Fruit fly (Drosophila melanogaster) whole organism, embryonic: ENCODE measurements around the gene dati.

ENCODE experiments used
- Awh ChIP-seq: fragments of 200-800 bp; sonication (Bioruptor generic); IDR thresholded peaks from 2 replicates; pipeline ENCODE4, ENCODE4 v1.3.6; 2022; ENCODE audit warnings: missing biosample characterization, missing genetic modification characterization
- CG11093 ChIP-seq: fragments of 200-800 bp; sonication (Bioruptor generic); IDR thresholded peaks from 3 replicates; pipeline ENCODE4 v1.3.6; 2022; ENCODE audit warnings: missing biosample characterization, missing genetic modification characterization
- CG11247 ChIP-seq: fragments of 200-800 bp; sonication (Bioruptor generic); IDR thresholded peaks from 2 replicates; pipeline ENCODE4 v1.3.6; 2022; ENCODE audit warnings: missing biosample characterization, missing genetic modification characterization
- CG11560 ChIP-seq: fragments of 200-800 bp; sonication (Bioruptor generic); IDR thresholded peaks from 3 replicates; pipeline ENCODE4 v1.3.6; 2022; ENCODE audit warnings: missing biosample characterization, missing genetic modification characterization
- CG1233 ChIP-seq: fragments of 200-800 bp; sonication (Bioruptor generic); optimal IDR thresholded peaks from 4 replicates; lab custom pipeline; 2018; ENCODE audit warnings: missing biosample characterization, mild to moderate bottlenecking, missing genetic modification characterization
- CG12391 ChIP-seq: fragments of 200-800 bp; sonication (Bioruptor generic); optimal IDR thresholded peaks from 3 replicates; lab custom pipeline; 2018; ENCODE audit warnings: missing biosample characterization, mild to moderate bottlenecking, missing genetic modification characterization, moderate library complexity
- CG13424 ChIP-seq: fragments of 200-800 bp; sonication (Bioruptor generic); optimal IDR thresholded peaks from 2 replicates; lab custom pipeline; 2019; ENCODE audit warnings: missing biosample characterization, mild to moderate bottlenecking, missing genetic modification characterization, moderate library complexity
- CG16813 ChIP-seq: fragments of 200-800 bp; sonication (Bioruptor generic); IDR thresholded peaks from 3 replicates; pipeline ENCODE4 v1.3.6; 2022; ENCODE audit warnings: missing biosample characterization, missing genetic modification characterization; ENCODE audit not compliant: partially characterized antibody
- CG17186 ChIP-seq: fragments of 200-800 bp; sonication (Bioruptor generic); optimal IDR thresholded peaks from 3 replicates; lab custom pipeline; 2017; ENCODE audit warnings: missing biosample characterization, missing genetic modification reagents, missing genetic modification characterization
- CG17361 ChIP-seq: fragments of 200-800 bp; sonication (Bioruptor generic); IDR thresholded peaks from 3 replicates; pipeline ENCODE4 v1.3.6; 2022; ENCODE audit warnings: missing biosample characterization, missing genetic modification characterization
- CG18011 ChIP-seq: fragments of 200-800 bp; sonication (Bioruptor generic); optimal IDR thresholded peaks from 2 replicates; lab custom pipeline; 2017; ENCODE audit warnings: missing biosample characterization, missing genetic modification characterization, mild to moderate bottlenecking, moderate library complexity, missing genotype
- CG2199 ChIP-seq: fragments of 200-800 bp; sonication (Bioruptor generic); IDR thresholded peaks from 3 replicates; pipeline ENCODE4 v1.3.6; 2022; ENCODE audit warnings: missing biosample characterization, missing genetic modification characterization
- CG2678 ChIP-seq: fragments of 200-800 bp; sonication (Bioruptor generic); optimal IDR thresholded peaks from 3 replicates; lab custom pipeline; 2019; ENCODE audit warnings: missing biosample characterization, mild to moderate bottlenecking, missing genetic modification characterization, moderate library complexity
- CG2712 ChIP-seq: fragments of 200-800 bp; optimal IDR thresholded peaks from 3 replicates; lab custom pipeline; 2019; ENCODE audit warnings: missing biosample characterization, mild to moderate bottlenecking, missing genetic modification characterization, moderate library complexity
- CG34224 ChIP-seq: fragments of 200-800 bp; sonication (Bioruptor generic); IDR thresholded peaks from 3 replicates; pipeline ENCODE4 v1.3.6; 2022; ENCODE audit warnings: missing biosample characterization, missing genetic modification characterization; ENCODE audit not compliant: partially characterized antibody
- CG4282 ChIP-seq: fragments of 200-800 bp; sonication (Bioruptor generic); optimal IDR thresholded peaks from 2 replicates; lab custom pipeline; 2016; ENCODE audit warnings: missing biosample characterization, missing genetic modification characterization
- CG7745 ChIP-seq: fragments of 200-800 bp; sonication (Bioruptor generic); optimal IDR thresholded peaks from 2 replicates; lab custom pipeline; 2018; ENCODE audit warnings: missing biosample characterization, mild to moderate bottlenecking, missing genetic modification characterization, moderate library complexity
- CG8388 ChIP-seq: fragments of 200-800 bp; sonication (Bioruptor generic); optimal IDR thresholded peaks from 2 replicates; lab custom pipeline; 2019; ENCODE audit warnings: missing biosample characterization, mild to moderate bottlenecking, missing genetic modification characterization, moderate library complexity
- CG9876 ChIP-seq: fragments of 200-800 bp; sonication (Bioruptor generic); optimal IDR thresholded peaks from 2 replicates; lab custom pipeline; 2016; ENCODE audit warnings: missing biosample characterization, missing genetic modification characterization
- CoRest ChIP-seq: fragments of 200-800 bp; sonication (Bioruptor generic); optimal IDR thresholded peaks from 3 replicates; lab custom pipeline; 2018; ENCODE audit warnings: missing biosample characterization, mild to moderate bottlenecking, missing genetic modification characterization, moderate library complexity
- Dll ChIP-seq: fragments of 200-800 bp; sonication (Bioruptor generic); IDR thresholded peaks from 4 replicates; pipeline ENCODE4 v1.3.6; 2022; ENCODE audit warnings: missing biosample characterization, missing genetic modification characterization; ENCODE audit not compliant: partially characterized antibody
- Fer2 ChIP-seq: fragments of 200-800 bp; sonication (Bioruptor generic); optimal IDR thresholded peaks from 2 replicates; lab custom pipeline; 2018; ENCODE audit warnings: missing biosample characterization, mild to moderate bottlenecking, missing genetic modification characterization, moderate library complexity
- Hey ChIP-seq: fragments of 200-800 bp; sonication (Bioruptor generic); optimal IDR thresholded peaks from 3 replicates; lab custom pipeline; 2018; ENCODE audit warnings: missing biosample characterization, mild to moderate bottlenecking, missing genetic modification characterization
- NFAT ChIP-seq: fragments of 200-800 bp; sonication (Bioruptor generic); IDR thresholded peaks from 2 replicates; pipeline ENCODE4 v1.3.6; 2022; ENCODE audit warnings: missing biosample characterization, missing genetic modification characterization
- NK7.1 ChIP-seq: fragments of 200-800 bp; sonication (Bioruptor generic); optimal IDR thresholded peaks from 3 replicates; lab custom pipeline; 2016; ENCODE audit warnings: missing biosample characterization, missing genetic modification characterization
- Pdp1 ChIP-seq, 2 experiments: fragments of 200-800 bp; sonication (Bioruptor generic); optimal IDR thresholded peaks; 3 replicates each; lab custom pipeline; 2016; ENCODE audit warnings: missing biosample characterization in 2 of 2, missing genetic modification characterization in 2 of 2, mild to moderate bottlenecking in 1 of 2, moderate library complexity in 1 of 2
- Sin3A ChIP-seq: fragments of >200 bp; optimal IDR thresholded peaks from 2 replicates; lab custom pipeline; 2018
- TFAM ChIP-seq: fragments of 200-800 bp; sonication (Bioruptor generic); optimal IDR thresholded peaks from 2 replicates; lab custom pipeline; 2017; ENCODE audit warnings: missing biosample characterization, missing genetic modification characterization, inconsistent platforms
- Tbp ChIP-seq: fragments of >200 bp; optimal IDR thresholded peaks from 2 replicates; lab custom pipeline; 2018; ENCODE audit warnings: missing biosample characterization, missing genetic modification characterization
- Usf ChIP-seq: fragments of 200-800 bp; sonication (Bioruptor generic); optimal IDR thresholded peaks from 2 replicates; lab custom pipeline; 2017; ENCODE audit warnings: missing genotype, missing biosample characterization, missing genetic modification characterization
- YL-1 ChIP-seq: fragments of 200-800 bp; sonication (Bioruptor generic); optimal IDR thresholded peaks from 3 replicates; lab custom pipeline; 2017; ENCODE audit warnings: missing biosample characterization, mild to moderate bottlenecking, missing genetic modification characterization
- crc ChIP-seq: fragments of 200-800 bp; sonication (Bioruptor generic); optimal IDR thresholded peaks from 2 replicates; lab custom pipeline; 2016; ENCODE audit warnings: missing biosample characterization, missing genetic modification characterization
- crp ChIP-seq, 2 experiments: fragments of 200-800 bp; sonication (Bioruptor generic); optimal IDR thresholded peaks; 2 replicates in 1 of 2; 3 replicates in 1 of 2; lab custom pipeline; 2017; ENCODE audit warnings: missing biosample characterization in 2 of 2, missing genetic modification characterization in 2 of 2, mild to moderate bottlenecking in 1 of 2, moderate library complexity in 1 of 2
- da ChIP-seq: fragments of 200-800 bp; sonication (Bioruptor generic); optimal IDR thresholded peaks from 2 replicates; lab custom pipeline; 2016; ENCODE audit warnings: missing biosample characterization, missing genetic modification characterization
- disco-r ChIP-seq: fragments of 200-800 bp; sonication (Bioruptor generic); optimal IDR thresholded peaks from 2 replicates; lab custom pipeline; 2016; ENCODE audit warnings: missing biosample characterization, missing genetic modification characterization
- emc ChIP-seq: fragments of 200-800 bp; sonication (Bioruptor generic); optimal IDR thresholded peaks from 2 replicates; lab custom pipeline; 2016; ENCODE audit warnings: missing biosample characterization, missing genetic modification characterization
- gcm ChIP-seq: fragments of 200-800 bp; sonication (Bioruptor generic); optimal IDR thresholded peaks from 2 replicates; lab custom pipeline; 2019; ENCODE audit warnings: missing biosample characterization, mild to moderate bottlenecking, missing genetic modification characterization, moderate library complexity
- gsb ChIP-seq: fragments of 200-800 bp; sonication (Bioruptor generic); IDR thresholded peaks from 2 replicates; pipeline ENCODE4 v1.3.6; 2022; ENCODE audit warnings: missing biosample characterization, missing genetic modification characterization
- ham ChIP-seq: fragments of 200-800 bp; sonication (Bioruptor generic); IDR thresholded peaks from 2 replicates; pipeline ENCODE4 v1.3.6; 2022; ENCODE audit warnings: missing biosample characterization, missing genetic modification characterization
- hb ChIP-seq: fragments of 200-800 bp; sonication (Bioruptor generic); IDR thresholded peaks from 3 replicates; pipeline ENCODE4 v1.3.6; 2022; ENCODE audit warnings: missing biosample characterization, missing genetic modification characterization; ENCODE audit not compliant: partially characterized antibody
- lov ChIP-seq, 2 experiments: fragments of 200-800 bp in 1 of 2; fragments of >200 bp in 1 of 2; sonication (Bioruptor generic) in 1 of 2; IDR thresholded peaks in 1 of 2; optimal IDR thresholded peaks in 1 of 2; 2 replicates in 1 of 2; 3 replicates in 1 of 2; pipeline versions ENCODE4 v1.3.6 to Lab custom; 2017 to 2022; ENCODE audit warnings: missing biosample characterization in 1 of 2, missing genetic modification characterization in 1 of 2
- org-1 ChIP-seq: fragments of 200-800 bp; sonication (Bioruptor generic); optimal IDR thresholded peaks from 2 replicates; lab custom pipeline; 2017; ENCODE audit warnings: missing biosample characterization, missing genetic modification characterization
- pan ChIP-seq, 4 experiments: fragments of >200 bp in 3 of 4; fragments of 200-800 bp in 1 of 4; sonication (Bioruptor generic) in 1 of 4; optimal IDR thresholded peaks in 3 of 4; IDR thresholded peaks in 1 of 4; 2 replicates each; pipeline versions ENCODE4 v1.3.6 to Lab custom; 2017 to 2022; ENCODE audit warnings: missing biosample characterization in 2 of 4, missing genetic modification characterization in 2 of 4, mixed read lengths in 1 of 4
- pb ChIP-seq: fragments of 200-800 bp; sonication (Bioruptor generic); optimal IDR thresholded peaks from 3 replicates; lab custom pipeline; 2016; ENCODE audit warnings: missing biosample characterization, missing genetic modification characterization
- pita ChIP-seq: fragments of 200-800 bp; sonication (Bioruptor generic); optimal IDR thresholded peaks from 2 replicates; lab custom pipeline; 2017; ENCODE audit warnings: missing biosample characterization, mild to moderate bottlenecking, missing genetic modification characterization
- sr ChIP-seq: fragments of 200-800 bp; sonication (Bioruptor generic); IDR thresholded peaks from 3 replicates; pipeline ENCODE4 v1.3.6; 2022; ENCODE audit warnings: missing biosample characterization, missing genetic modification characterization
- ttk ChIP-seq: fragments of 200-800 bp; sonication (Bioruptor generic); IDR thresholded peaks from 2 replicates; pipeline ENCODE4 v2.1.2; 2022; ENCODE audit warnings: missing biosample characterization, missing genetic modification characterization
- zen ChIP-seq: fragments of 200-800 bp; sonication (Bioruptor generic); optimal IDR thresholded peaks from 3 replicates; lab custom pipeline; 2018; ENCODE audit warnings: missing biosample characterization, mild to moderate bottlenecking, missing genetic modification characterization, moderate library complexity

The dati gene

DNA sequence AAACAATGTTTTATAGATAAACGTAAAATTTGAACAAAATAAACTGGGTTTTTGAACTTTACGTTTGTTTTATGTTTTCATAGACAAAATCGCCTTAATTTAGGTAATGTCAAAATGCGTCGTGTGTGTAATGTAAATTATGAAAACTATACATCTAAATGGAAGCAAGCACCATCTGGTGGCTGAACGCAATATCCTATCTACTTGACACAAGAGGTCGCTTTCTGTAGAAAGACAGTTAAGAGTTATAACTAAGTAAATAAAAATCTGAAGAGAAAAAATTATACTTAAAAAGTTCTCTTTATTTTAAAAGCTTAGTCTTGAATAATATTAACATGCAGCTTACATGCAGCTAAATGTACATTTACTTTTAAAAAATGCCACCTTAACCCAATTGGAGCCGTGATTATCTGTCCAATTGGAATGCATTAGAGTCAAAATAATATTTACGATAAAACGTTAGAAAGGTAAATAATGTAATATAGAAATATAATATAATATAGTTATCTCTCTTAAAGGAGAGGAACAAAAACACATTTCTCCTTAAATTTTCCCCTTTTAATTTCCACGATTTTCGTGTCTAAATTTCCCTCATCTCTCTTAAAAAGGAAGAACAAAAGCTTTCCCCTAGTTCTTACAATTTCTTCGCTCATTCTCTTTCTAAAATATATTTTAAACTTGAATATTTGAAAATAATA, 29.4 kb upstream of the dati start (continued):
- TF ChIP-seq CG2199 (GFP tag; lab: Robert Waterston, UW): peak; percentile 99
- peak; percentile 89 for TF ChIP-seq emc (GFP tag; lab: Kevin White, UChicago)
- TF ChIP-seq sr (GFP tag; lab: Robert Waterston, UW): no peak
- peak; percentile 90 for TF ChIP-seq CoRest (tag; lab: Kevin White, UChicago)
- TF ChIP-seq Dll: no peak
- no peak for TF ChIP-seq CG11560
- no peak; the same call in 1 of the 2 replicates for TF ChIP-seq NFAT (GFP tag; lab: Robert Waterston, UW)
- no peak for TF ChIP-seq pan (optimal IDR thresholded peaks at IDR 0.05; lab: Kevin White, UChicago)
- TF ChIP-seq pan (GFP tag; optimal IDR thresholded peaks at IDR 0.05 in 1 of 2, IDR thresholded peaks at IDR 0.05 in 1 of 2): peak in 1 of 2 experiments; percentile 91
- TF ChIP-seq Tbp: no peak
- no peak for TF ChIP-seq Sin3A (lab: Kevin White, UChicago)
- TF ChIP-seq org-1 (GFP tag; lab: Kevin White, UChicago): peak; percentile 69
- no peak; the same call in 1 of the 2 replicates for TF ChIP-seq ham (GFP tag; lab: Robert Waterston, UW)
- no peak for TF ChIP-seq hb (GFP tag; lab: Robert Waterston, UW)
- no peak for TF ChIP-seq lov (optimal IDR thresholded peaks at IDR 0.05; lab: Kevin White, UChicago)
- TF ChIP-seq lov (GFP tag; IDR thresholded peaks at IDR 0.05; lab: Robert Waterston, UW): no peak; the same call in 2 of the 3 replicates
- peak; percentile 74 for TF ChIP-seq CG18011 (GFP tag; lab: Kevin White, UChicago)
- no peak for TF ChIP-seq CG2678 (tag; lab: Kevin White, UChicago)
- peak; percentile 86 for TF ChIP-seq Fer2 (tag; lab: Kevin White, UChicago)
- TF ChIP-seq zen (tag; lab: Kevin White, UChicago): peak; percentile 95
- TF ChIP-seq crc (GFP tag; lab: Kevin White, UChicago): peak; percentile 82
- peak; percentile 84 for TF ChIP-seq CG12391
- peak; percentile 88 for TF ChIP-seq NK7.1 (GFP tag; lab: Kevin White, UChicago)
- TF ChIP-seq CG17186 (GFP tag; lab: Kevin White, UChicago): peak; percentile 58
- no peak; the same call in 1 of the 2 replicates for TF ChIP-seq ttk (GFP tag; lab: Robert Waterston, UW)
- TF ChIP-seq crp (GFP tag; optimal IDR thresholded peaks at IDR 0.05; lab: Kevin White, UChicago): peak in 1 of 2 experiments; percentile 50
- TF ChIP-seq da (GFP tag; lab: Kevin White, UChicago): peak; percentile 86
- peak; percentile 65 for TF ChIP-seq Usf (GFP tag; lab: Kevin White, UChicago)
- TF ChIP-seq CG11247: no peak; the same call in 1 of the 2 replicates
- TF ChIP-seq CG7745: no peak
- no peak for TF ChIP-seq CG34224 (GFP tag; lab: Robert Waterston, UW)
- no peak; the same call in 1 of the 2 replicates for TF ChIP-seq gsb (GFP tag; lab: Robert Waterston, UW)
- peak; percentile 63 for TF ChIP-seq pita (GFP tag; lab: Kevin White, UChicago)
- TF ChIP-seq CG9876 (GFP tag; lab: Kevin White, UChicago): peak; percentile 94
- TF ChIP-seq Hey (tag; lab: Kevin White, UChicago): no peak
- TF ChIP-seq gcm (GFP tag; lab: Kevin White, UChicago): peak; percentile 86
- TF ChIP-seq TFAM: peak; percentile 54
- TF ChIP-seq CG17361 (GFP tag; lab: Robert Waterston, UW): peak; percentile 92
- peak; percentile 93 for TF ChIP-seq disco-r (GFP tag; lab: Kevin White, UChicago)
- peak; percentile 65 for TF ChIP-seq YL-1 (GFP tag; lab: Kevin White, UChicago)
- TF ChIP-seq CG4282 (GFP tag; lab: Kevin White, UChicago): peak; percentile 89
- TF ChIP-seq CG1233 (GFP tag; lab: Kevin White, UChicago): peak; percentile 88
- no peak for TF ChIP-seq Awh (GFP tag; lab: Robert Waterston, UW)
- peak; percentile 68; the same call in 2 of the 3 replicates for TF ChIP-seq CG16813
- TF ChIP-seq CG2712 (tag; lab: Kevin White, UChicago): peak; percentile 91
- peak; percentile 63; the same call in 1 of the 3 replicates for TF ChIP-seq CG11093
- TF ChIP-seq Pdp1 (GFP tag; optimal IDR thresholded peaks at IDR 0.05; lab: Kevin White, UChicago): peak; percentile 93 to 95
- TF ChIP-seq pb (GFP tag; lab: Kevin White, UChicago): peak; percentile 95
- peak; percentile 92 for TF ChIP-seq CG13424 (tag; lab: Kevin White, UChicago)
- peak; percentile 82 for TF ChIP-seq CG8388 (GFP tag; lab: Kevin White, UChicago)
